Worm (Caenorhabditis elegans): ENCODE measurements around the gene try-3.

ce11 chrIV:6606587-6606986, 49.6 kb downstream of the try-3 start:
- TF ChIP-seq ceh-82 (tag; optimal IDR thresholded peaks at IDR 0.05) = no peak
- no peak for TF ChIP-seq ama-1 (optimal IDR thresholded peaks at IDR 0.05)

All from whole organism, L2 larva.